Worm (Caenorhabditis elegans) whole organism, L2 larva: ENCODE data around the gene ifa-3.
A peak's percentile ranks its signal among the peaks of the same experiment; 100 is the strongest.
"Not testable (repeated sequence)": the region's sequence is repeated elsewhere in the genome, so short reads cannot be mapped to it uniquely, and the experiment has no call there.

Source experiments
- C34F6.9 ChIP-seq: fragments of 150-350 bp; optimal IDR thresholded peaks from 2 replicates; lab custom pipeline; 2014; ENCODE audit warnings: missing biosample characterization, missing genetic modification characterization
- F13H6.1 ChIP-seq: sonication (generic microtip); optimal IDR thresholded peaks from 2 replicates; lab custom pipeline; 2016; ENCODE audit warnings: missing genetic modification characterization, missing compliant biosample characterization
- ceh-82 ChIP-seq: fragments of 150-350 bp; optimal IDR thresholded peaks from 2 replicates; lab custom pipeline; 2014; ENCODE audit warnings: missing biosample characterization, missing genetic modification characterization
- crh-2 ChIP-seq: sonication (generic microtip); optimal IDR thresholded peaks from 2 replicates; lab custom pipeline; 2017; ENCODE audit warnings: missing biosample characterization, missing genetic modification characterization
- dmd-4 ChIP-seq: sonication (generic microtip); optimal IDR thresholded peaks from 2 replicates; lab custom pipeline; 2017; ENCODE audit warnings: missing biosample characterization, missing genetic modification characterization
- elt-1 ChIP-seq: fragments of 150-350 bp; optimal IDR thresholded peaks from 2 replicates; lab custom pipeline; 2014; ENCODE audit warnings: missing biosample characterization, missing genetic modification characterization
- elt-3 ChIP-seq: sonication (generic microtip); optimal IDR thresholded peaks from 2 replicates; lab custom pipeline; 2017; ENCODE audit warnings: missing biosample characterization, missing genetic modification characterization
- fos-1 ChIP-seq: fragments of 150-350 bp; optimal IDR thresholded peaks from 2 replicates; lab custom pipeline; 2014; ENCODE audit warnings: missing biosample characterization, missing genetic modification characterization
- gmeb-1 ChIP-seq: fragments of 150-350 bp; optimal IDR thresholded peaks from 2 replicates; lab custom pipeline; 2014; ENCODE audit warnings: missing biosample characterization, missing genetic modification characterization
- lin-11 ChIP-seq: fragments of 150-350 bp; sonication (generic microtip); optimal IDR thresholded peaks from 2 replicates; lab custom pipeline; 2014; ENCODE audit warnings: missing biosample characterization, missing genetic modification characterization, inconsistent platforms, mixed read lengths
- lin-13 ChIP-seq: fragments of 150-350 bp; optimal IDR thresholded peaks from 2 replicates; lab custom pipeline; 2014; ENCODE audit warnings: missing biosample characterization, missing genetic modification reagents, missing genetic modification characterization
- lin-39 ChIP-seq: fragments of 150-350 bp; optimal IDR thresholded peaks from 2 replicates; lab custom pipeline; 2014; ENCODE audit warnings: missing biosample characterization, missing genetic modification reagents, missing genetic modification characterization
- lsy-2 ChIP-seq, 2 experiments: fragments of 150-350 bp in 1 of 2; sonication (generic microtip) in 1 of 2; optimal IDR thresholded peaks; 2 replicates each; lab custom pipeline; 2014 to 2017; ENCODE audit warnings: missing biosample characterization in 2 of 2, missing genetic modification characterization in 2 of 2
- mbf-1 ChIP-seq: sonication (generic microtip); optimal IDR thresholded peaks from 2 replicates; lab custom pipeline; 2017; ENCODE audit warnings: missing biosample characterization, missing genetic modification characterization
- mdl-1 ChIP-seq, 2 experiments: fragments of 150-350 bp in 1 of 2; sonication (generic microtip) in 1 of 2; optimal IDR thresholded peaks; 2 replicates each; lab custom pipeline; 2017; ENCODE audit warnings: missing biosample characterization in 2 of 2, missing genetic modification characterization in 2 of 2
- nhr-10 ChIP-seq: sonication (generic microtip); optimal IDR thresholded peaks from 2 replicates; lab custom pipeline; 2017; ENCODE audit warnings: missing biosample characterization, missing genetic modification characterization
- nhr-12 ChIP-seq: fragments of 150-350 bp; optimal IDR thresholded peaks from 2 replicates; lab custom pipeline; 2014; ENCODE audit warnings: missing biosample characterization, missing genetic modification characterization
- nhr-129 ChIP-seq: fragments of 150-350 bp; optimal IDR thresholded peaks from 2 replicates; lab custom pipeline; 2014; ENCODE audit warnings: missing biosample characterization, missing genetic modification characterization
- nhr-237 ChIP-seq: fragments of 150-350 bp; optimal IDR thresholded peaks from 2 replicates; lab custom pipeline; 2014; ENCODE audit warnings: missing biosample characterization, missing genetic modification characterization
- nhr-77 ChIP-seq: fragments of 150-350 bp; optimal IDR thresholded peaks from 2 replicates; lab custom pipeline; 2014; ENCODE audit warnings: missing biosample characterization, missing genetic modification characterization
- sem-4 ChIP-seq: fragments of 150-350 bp; optimal IDR thresholded peaks from 2 replicates; lab custom pipeline; 2014; ENCODE audit warnings: missing biosample characterization, missing genetic modification reagents, missing genetic modification characterization
- skn-1 ChIP-seq: sonication (generic microtip); optimal IDR thresholded peaks from 2 replicates; lab custom pipeline; 2017; ENCODE audit warnings: missing biosample characterization, missing genetic modification characterization
- sma-9 ChIP-seq, 2 experiments: fragments of 150-350 bp in 1 of 2; sonication (generic microtip) in 1 of 2; optimal IDR thresholded peaks; 2 replicates each; lab custom pipeline; 2014 to 2016; ENCODE audit warnings: missing genetic modification characterization in 2 of 2, mild to moderate bottlenecking in 1 of 2, missing biosample characterization in 1 of 2, missing compliant biosample characterization in 1 of 2, missing genetic modification reagents in 1 of 2, moderate library complexity in 1 of 2
- snpc-4 ChIP-seq: fragments of 150-350 bp; optimal IDR thresholded peaks from 2 replicates; lab custom pipeline; 2014; ENCODE audit warnings: missing biosample characterization, missing genetic modification characterization
- unc-39 ChIP-seq: fragments of 150-350 bp; optimal IDR thresholded peaks from 2 replicates; lab custom pipeline; 2014; ENCODE audit warnings: missing biosample characterization, missing genetic modification characterization
- unc-55 ChIP-seq: fragments of 150-350 bp; sonication (generic microtip); optimal IDR thresholded peaks from 3 replicates; lab custom pipeline; 2014; ENCODE audit warnings: missing biosample characterization, missing genetic modification reagents, missing genetic modification characterization
- zag-1 ChIP-seq: fragments of 150-350 bp; optimal IDR thresholded peaks from 2 replicates; lab custom pipeline; 2014; ENCODE audit warnings: missing biosample characterization, missing genetic modification characterization

ifa-3 gene

DNA sequence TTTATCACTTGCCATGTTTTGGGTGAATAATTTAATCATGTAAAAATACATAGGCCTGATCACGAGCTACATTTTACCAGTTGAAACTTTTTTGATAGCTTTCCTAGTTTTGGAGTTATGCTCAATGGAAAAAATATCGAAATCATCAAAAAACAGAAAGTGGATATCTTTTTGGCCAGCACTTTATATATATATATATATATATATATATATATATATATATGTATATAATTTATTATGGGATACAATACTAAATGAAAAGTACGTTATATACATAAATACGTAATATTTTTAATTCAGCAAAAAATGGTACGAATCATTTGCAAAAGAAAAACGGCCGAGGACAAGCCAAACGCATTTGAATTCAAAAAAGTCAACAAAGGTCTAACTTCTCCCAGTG lies 50.2 kb downstream of the ifa-3 start, which contains the start of gene F23A7.3:
F23A7.3 (plus strand) TSS at position 301 of the 400 bp plus-strand sequence.
- TF ChIP-seq sem-4 (tag; lab: Kevin White, UChicago); ceh-82 (tag; lab: Kevin White, UChicago); lin-13: not testable (repeated sequence)

- TF ChIP-seq gmeb-1 (tag; lab: Kevin White, UChicago), result no peak
- peak; percentile 19 for TF ChIP-seq lin-11 (tag; lab: Kevin White, UChicago)
- no peak for TF ChIP-seq skn-1 (tag; lab: Kevin White, UChicago)
- peak; percentile 27 for TF ChIP-seq fos-1 (tag; lab: Kevin White, UChicago)
- no peak for TF ChIP-seq nhr-237 (tag; lab: Kevin White, UChicago)
- no peak for TF ChIP-seq mbf-1 (tag; lab: Kevin White, UChicago)
- TF ChIP-seq elt-1, result no peak
- no peak for TF ChIP-seq lsy-2 (tag; optimal IDR thresholded peaks at IDR 0.05; lab: Kevin White, UChicago)
- TF ChIP-seq nhr-77 (tag; lab: Kevin White, UChicago), result no peak
- no peak for TF ChIP-seq unc-39 (tag; lab: Kevin White, UChicago)
- TF ChIP-seq sma-9 (GFP tag; optimal IDR thresholded peaks at IDR 0.05; lab: Kevin White, UChicago), result peak; percentile 65
- no peak for TF ChIP-seq sma-9 (tag; optimal IDR thresholded peaks at IDR 0.05; lab: Kevin White, UChicago)
- TF ChIP-seq C34F6.9 (tag; lab: Kevin White, UChicago), result peak; percentile 48
- no peak for TF ChIP-seq nhr-10 (tag; lab: Kevin White, UChicago)
- no peak for TF ChIP-seq zag-1 (tag; lab: Kevin White, UChicago)
- peak; percentile 5 for TF ChIP-seq unc-55 (GFP tag; lab: Kevin White, UChicago)
- TF ChIP-seq snpc-4 (tag; lab: Kevin White, UChicago), result no peak
- TF ChIP-seq crh-2, result peak; percentile 61
- peak; percentile 41 for TF ChIP-seq nhr-129 (tag; lab: Kevin White, UChicago)
- no peak for TF ChIP-seq ceh-82 (tag; lab: Kevin White, UChicago)
- no peak for TF ChIP-seq F13H6.1
- TF ChIP-seq lin-39 (tag; lab: Kevin White, UChicago), result no peak
- no peak for TF ChIP-seq dmd-4 (tag; lab: Kevin White, UChicago)
- no peak for TF ChIP-seq nhr-12 (tag; lab: Kevin White, UChicago)
- TF ChIP-seq mdl-1 (tag; optimal IDR thresholded peaks at IDR 0.05; lab: Kevin White, UChicago), result peak in 1 of 2 experiments; percentile 48
- TF ChIP-seq, all 48 proteins: peak for 8
Measured at ce11 chrX:16218306-16218705, 51.6 kb downstream of the ifa-3 start.

- TF ChIP-seq dmd-4 (tag; lab: Kevin White, UChicago) (no peak), elt-3 (no peak)
Measured at ce11 chrX:16217749-16218148, 52.1 kb downstream of the ifa-3 start.
